Worm (Caenorhabditis elegans): Measurements from ENCODE around the gene Y37E11B.7.
A peak's percentile ranks its signal among the peaks of the same experiment; 100 is the strongest.

Y37E11B.7 gene

ce11 chrIV:3559201-3559600, 40.8 kb downstream of the Y37E11B.7 start:
- TF ChIP-seq elt-2 (tag; optimal IDR thresholded peaks at IDR 0.05) (no peak), nhr-11 (tag; optimal IDR thresholded peaks at IDR 0.05) (no peak), zip-4 (GFP tag; optimal IDR thresholded peaks at IDR 0.05) (no peak), ama-1 (optimal IDR thresholded peaks at IDR 0.05) (no peak), jun-1 (tag; optimal IDR thresholded peaks at IDR 0.05) (no peak), ceh-88 (GFP tag; IDR thresholded peaks at IDR 0.05) (no peak), unc-98 (GFP tag; IDR thresholded peaks at IDR 0.05) (no peak), unc-86 (tag; optimal IDR thresholded peaks at IDR 0.05) (no peak), zag-1 (tag; optimal IDR thresholded peaks at IDR 0.05) (no peak), unc-30 (tag; optimal IDR thresholded peaks at IDR 0.05) (no peak), isw-1 (GFP tag; IDR thresholded peaks at IDR 0.05) (no peak), nhr-71 (tag; optimal IDR thresholded peaks at IDR 0.05) (no peak), fkh-10 (GFP tag; optimal IDR thresholded peaks at IDR 0.05) (no peak), nhr-20 (tag; optimal IDR thresholded peaks at IDR 0.05) (no peak), ztf-4 (tag; optimal IDR thresholded peaks at IDR 0.05) (no peak), dsc-1 (tag; optimal IDR thresholded peaks at IDR 0.05) (no peak), ceh-82 (tag; optimal IDR thresholded peaks at IDR 0.05) (no peak), ceh-90 (tag; optimal IDR thresholded peaks at IDR 0.05) (no peak), nhr-19 (GFP tag; conservative IDR thresholded peaks at IDR 0.05) (no peak)

- TF ChIP-seq unc-30 (tag; optimal IDR thresholded peaks at IDR 0.05) (no peak), nhr-237 (tag; optimal IDR thresholded peaks at IDR 0.05) (no peak), zag-1 (tag; optimal IDR thresholded peaks at IDR 0.05) (no peak), hlh-4 (tag; optimal IDR thresholded peaks at IDR 0.05) (peak; percentile 22), dpl-1 (GFP tag; optimal IDR thresholded peaks at IDR 0.05) (no peak), ceh-82 (tag; optimal IDR thresholded peaks at IDR 0.05) (no peak), fkh-8 (tag; optimal IDR thresholded peaks at IDR 0.05) (peak; percentile 42), egl-13 (tag; optimal IDR thresholded peaks at IDR 0.05) (no peak), dsc-1 (tag; optimal IDR thresholded peaks at IDR 0.05) (no peak)
These were observed 42.6 kb downstream of the Y37E11B.7 start, which contains the start of gene osm-9 for ce11 chrIV:3557331-3557730. Gene osm-9, minus strand, starts transcription at chrIV:3557431.

DNA sequence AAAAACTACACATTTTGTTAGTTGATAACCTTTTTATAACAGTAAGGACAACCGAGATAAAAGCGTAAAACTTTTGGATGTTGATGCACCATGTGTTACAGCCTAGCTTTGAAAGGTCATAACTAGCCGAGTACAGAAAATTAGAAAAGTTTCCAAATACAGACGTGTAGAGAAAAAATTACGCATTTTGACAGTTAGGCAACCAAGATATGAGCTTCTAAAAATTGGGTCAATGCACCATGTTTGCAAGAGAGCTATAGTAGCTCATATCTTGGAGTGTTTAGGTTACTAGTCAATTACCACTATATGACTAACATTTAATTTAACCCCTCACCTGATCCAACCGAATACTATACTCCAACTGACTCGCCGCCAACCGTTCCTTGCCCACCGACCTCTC, 47.0 kb downstream of the Y37E11B.7 start:
- no peak for TF ChIP-seq swsn-7 (tag; optimal IDR thresholded peaks at IDR 0.05)
- TF ChIP-seq hlh-17 (GFP tag; optimal IDR thresholded peaks at IDR 0.05; ENCODE audit: borderline replicate concordance): no peak
- no peak for TF ChIP-seq pqm-1 (tag; optimal IDR thresholded peaks at IDR 0.05)
- no peak for TF ChIP-seq pax-3 (tag; optimal IDR thresholded peaks at IDR 0.05)
- TF ChIP-seq F16B12.6 (tag; optimal IDR thresholded peaks at IDR 0.05): no peak
- TF ChIP-seq hpl-2 (GFP tag; optimal IDR thresholded peaks at IDR 0.05): no peak
- no peak for TF ChIP-seq sptf-1 (tag; optimal IDR thresholded peaks at IDR 0.05)
- no peak for TF ChIP-seq ceh-88 (GFP tag; IDR thresholded peaks at IDR 0.05)
- TF ChIP-seq mdl-1 (tag; optimal IDR thresholded peaks at IDR 0.05): no peak
- no peak for TF ChIP-seq zip-4 (GFP tag; optimal IDR thresholded peaks at IDR 0.05)
- no peak for TF ChIP-seq lin-15B (tag; optimal IDR thresholded peaks at IDR 0.05)
- TF ChIP-seq efl-3 (GFP tag; optimal IDR thresholded peaks at IDR 0.05): no peak
- TF ChIP-seq nhr-19 (GFP tag; conservative IDR thresholded peaks at IDR 0.05): no peak
- no peak for TF ChIP-seq egl-27 (tag; optimal IDR thresholded peaks at IDR 0.05)

DNA sequence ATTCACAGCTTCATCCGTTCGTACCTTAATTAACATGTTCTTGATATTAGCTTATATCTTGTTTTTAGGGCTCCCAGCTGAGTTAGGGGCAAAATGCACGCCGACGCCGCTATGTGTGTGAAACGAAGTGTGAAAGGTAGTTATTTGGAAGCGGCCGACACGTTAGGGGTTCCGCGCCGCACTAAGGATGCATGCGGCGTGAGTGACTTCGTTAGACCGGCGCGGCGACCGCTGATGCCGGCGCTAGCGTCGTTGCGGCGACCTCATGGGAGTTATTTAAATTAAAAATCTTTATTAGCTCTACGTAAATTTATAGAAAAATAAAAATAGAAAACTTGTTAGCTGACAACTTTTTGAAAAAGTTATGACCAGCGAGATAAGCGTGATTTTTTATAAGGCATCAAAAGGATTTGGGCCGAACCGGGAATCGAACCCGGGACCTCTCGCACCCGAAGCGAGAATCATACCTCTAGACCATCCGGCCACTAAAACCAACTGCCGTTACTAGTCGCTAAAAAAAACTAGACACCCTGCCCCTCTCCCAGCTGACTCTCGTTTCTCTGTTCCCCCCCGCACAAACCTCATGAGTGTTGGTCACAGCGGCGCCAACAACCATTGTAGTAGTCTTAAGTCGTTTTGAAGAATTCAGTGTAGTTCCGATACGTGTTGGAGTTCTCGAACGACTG, 48.0 kb downstream of the Y37E11B.7 start:
- peak; percentile 67 for TF ChIP-seq unc-130 (tag; optimal IDR thresholded peaks at IDR 0.05)
- peak; percentile 52 for TF ChIP-seq xbp-1 (tag; optimal IDR thresholded peaks at IDR 0.05)
- TF ChIP-seq nhr-85 (tag): peak; percentile 41
- peak; percentile 61 for TF ChIP-seq nhr-19 (GFP tag; conservative IDR thresholded peaks at IDR 0.05)
- no peak for TF ChIP-seq nhr-237 (tag; optimal IDR thresholded peaks at IDR 0.05)
- TF ChIP-seq skn-1 (tag; optimal IDR thresholded peaks at IDR 0.05): peak; percentile 36
- peak; percentile 15 for TF ChIP-seq nhr-77 (tag; optimal IDR thresholded peaks at IDR 0.05)
- peak; percentile 64 for TF ChIP-seq C16A3.4 (tag; optimal IDR thresholded peaks at IDR 0.05)
- TF ChIP-seq nhr-11 (tag; optimal IDR thresholded peaks at IDR 0.05): no peak
- no peak for TF ChIP-seq aha-1 (tag; optimal IDR thresholded peaks at IDR 0.05)
- no peak for TF ChIP-seq hpl-2 (GFP tag; optimal IDR thresholded peaks at IDR 0.05)
- TF ChIP-seq dsc-1 (tag; optimal IDR thresholded peaks at IDR 0.05): peak; percentile 62
- peak in 1 of 2 experiments; percentile 20 for TF ChIP-seq ztf-11 (tag; optimal IDR thresholded peaks at IDR 0.05)
- TF ChIP-seq lir-3 (tag; optimal IDR thresholded peaks at IDR 0.05; ENCODE audit: poor library complexity): no peak
- TF ChIP-seq lin-14 (GFP tag; optimal IDR thresholded peaks at IDR 0.05): peak; percentile 55
- no peak for TF ChIP-seq unc-62 (GFP tag; optimal IDR thresholded peaks at IDR 0.05)
- no peak for TF ChIP-seq ceh-90 (tag; optimal IDR thresholded peaks at IDR 0.05)
- TF ChIP-seq sup-37 (GFP tag; optimal IDR thresholded peaks at IDR 0.05): no peak
- peak; percentile 27 for TF ChIP-seq pax-3 (tag; optimal IDR thresholded peaks at IDR 0.05)
- no peak for TF ChIP-seq zag-1 (tag; optimal IDR thresholded peaks at IDR 0.05)

Measured in whole organism, L1 larva.